Fruit fly (Drosophila melanogaster): ENCODE data around the gene CG43248.

- no peak for TF ChIP-seq CG15710 (tag; optimal IDR thresholded peaks at IDR 0.05)
- TF ChIP-seq CG9948 (tag; optimal IDR thresholded peaks at IDR 0.05) = no peak
- TF ChIP-seq CG8159 (tag; optimal IDR thresholded peaks at IDR 0.05) = no peak
- TF ChIP-seq EcR (GFP tag; optimal IDR thresholded peaks at IDR 0.05) = no peak
- no peak for TF ChIP-seq CG34367 (tag; optimal IDR thresholded peaks at IDR 0.05)
- no peak for TF ChIP-seq CG32121 (GFP tag; IDR thresholded peaks at IDR 0.05)
Measured at dm6 chr3L:15509398-15509797, 21.9 kb downstream of the CG43248 start, which contains the start of the genes gdl and gdl-ORF39.
